Worm (Caenorhabditis elegans) whole organism, L2 larva: ENCODE results near the gene saeg-1.

Experiments
- C34F6.9 ChIP-seq: fragments of 150-350 bp; optimal IDR thresholded peaks from 2 replicates; lab custom pipeline; 2014; ENCODE audit warnings: missing biosample characterization, missing genetic modification characterization
- F13H6.1 ChIP-seq: sonication (generic microtip); optimal IDR thresholded peaks from 2 replicates; lab custom pipeline; 2016; ENCODE audit warnings: missing genetic modification characterization, missing compliant biosample characterization
- ZK546.5 ChIP-seq: sonication (generic microtip); optimal IDR thresholded peaks from 2 replicates; lab custom pipeline; 2017; ENCODE audit warnings: missing biosample characterization, missing genetic modification characterization
- aly-2 ChIP-seq: fragments of 150-350 bp; optimal IDR thresholded peaks from 2 replicates; lab custom pipeline; 2014; ENCODE audit warnings: missing biosample characterization, missing genetic modification characterization
- ama-1 ChIP-seq: fragments of 150-350 bp; optimal IDR thresholded peaks from 2 replicates; lab custom pipeline; 2018; ENCODE audit warnings: inconsistent platforms
- blmp-1 ChIP-seq: sonication (generic microtip); optimal IDR thresholded peaks from 2 replicates; lab custom pipeline; 2017; ENCODE audit warnings: missing genetic modification characterization, mild to moderate bottlenecking, missing compliant biosample characterization, antibody characterized with exemption, moderate library complexity; ENCODE audit not compliant: insufficient read depth
- ceh-82 ChIP-seq: fragments of 150-350 bp; optimal IDR thresholded peaks from 2 replicates; lab custom pipeline; 2014; ENCODE audit warnings: missing biosample characterization, missing genetic modification characterization
- crh-2 ChIP-seq: sonication (generic microtip); optimal IDR thresholded peaks from 2 replicates; lab custom pipeline; 2017; ENCODE audit warnings: missing biosample characterization, missing genetic modification characterization
- egl-27 ChIP-seq: sonication (generic microtip); optimal IDR thresholded peaks from 3 replicates; lab custom pipeline; 2017; ENCODE audit warnings: missing biosample characterization, missing genetic modification reagents, missing genetic modification characterization
- elt-1 ChIP-seq: fragments of 150-350 bp; optimal IDR thresholded peaks from 2 replicates; lab custom pipeline; 2014; ENCODE audit warnings: missing biosample characterization, missing genetic modification characterization
- elt-3 ChIP-seq: sonication (generic microtip); optimal IDR thresholded peaks from 2 replicates; lab custom pipeline; 2017; ENCODE audit warnings: missing biosample characterization, missing genetic modification characterization
- fos-1 ChIP-seq: fragments of 150-350 bp; optimal IDR thresholded peaks from 2 replicates; lab custom pipeline; 2014; ENCODE audit warnings: missing biosample characterization, missing genetic modification characterization
- gmeb-1 ChIP-seq: fragments of 150-350 bp; optimal IDR thresholded peaks from 2 replicates; lab custom pipeline; 2014; ENCODE audit warnings: missing biosample characterization, missing genetic modification characterization
- lin-11 ChIP-seq: fragments of 150-350 bp; sonication (generic microtip); optimal IDR thresholded peaks from 2 replicates; lab custom pipeline; 2014; ENCODE audit warnings: missing biosample characterization, missing genetic modification characterization, inconsistent platforms, mixed read lengths
- lin-13 ChIP-seq: fragments of 150-350 bp; optimal IDR thresholded peaks from 2 replicates; lab custom pipeline; 2014; ENCODE audit warnings: missing biosample characterization, missing genetic modification reagents, missing genetic modification characterization
- lsy-2 ChIP-seq, 2 experiments: fragments of 150-350 bp in 1 of 2; sonication (generic microtip) in 1 of 2; optimal IDR thresholded peaks; 2 replicates each; lab custom pipeline; 2014 to 2017; ENCODE audit warnings: missing biosample characterization in 2 of 2, missing genetic modification characterization in 2 of 2
- mbf-1 ChIP-seq: sonication (generic microtip); optimal IDR thresholded peaks from 2 replicates; lab custom pipeline; 2017; ENCODE audit warnings: missing biosample characterization, missing genetic modification characterization
- mdl-1 ChIP-seq, 2 experiments: fragments of 150-350 bp in 1 of 2; sonication (generic microtip) in 1 of 2; optimal IDR thresholded peaks; 2 replicates each; lab custom pipeline; 2017; ENCODE audit warnings: missing biosample characterization in 2 of 2, missing genetic modification characterization in 2 of 2
- nhr-10 ChIP-seq: sonication (generic microtip); optimal IDR thresholded peaks from 2 replicates; lab custom pipeline; 2017; ENCODE audit warnings: missing biosample characterization, missing genetic modification characterization
- nhr-12 ChIP-seq: fragments of 150-350 bp; optimal IDR thresholded peaks from 2 replicates; lab custom pipeline; 2014; ENCODE audit warnings: missing biosample characterization, missing genetic modification characterization
- nhr-129 ChIP-seq: fragments of 150-350 bp; optimal IDR thresholded peaks from 2 replicates; lab custom pipeline; 2014; ENCODE audit warnings: missing biosample characterization, missing genetic modification characterization
- nhr-21 ChIP-seq: fragments of 150-350 bp; optimal IDR thresholded peaks from 2 replicates; lab custom pipeline; 2014; ENCODE audit warnings: missing biosample characterization, missing genetic modification characterization
- nhr-23 ChIP-seq: fragments of 150-350 bp; optimal IDR thresholded peaks from 2 replicates; lab custom pipeline; 2014; ENCODE audit warnings: missing biosample characterization, missing genetic modification reagents, missing genetic modification characterization
- nhr-237 ChIP-seq: fragments of 150-350 bp; optimal IDR thresholded peaks from 2 replicates; lab custom pipeline; 2014; ENCODE audit warnings: missing biosample characterization, missing genetic modification characterization
- nhr-6 ChIP-seq: fragments of 150-350 bp; optimal IDR thresholded peaks from 2 replicates; lab custom pipeline; 2014; ENCODE audit warnings: missing biosample characterization, missing genetic modification characterization
- nhr-77 ChIP-seq: fragments of 150-350 bp; optimal IDR thresholded peaks from 2 replicates; lab custom pipeline; 2014; ENCODE audit warnings: missing biosample characterization, missing genetic modification characterization
- peb-1 ChIP-seq: fragments of 150-350 bp; optimal IDR thresholded peaks from 2 replicates; lab custom pipeline; 2014; ENCODE audit warnings: missing biosample characterization, missing genetic modification characterization
- sem-4 ChIP-seq: fragments of 150-350 bp; optimal IDR thresholded peaks from 2 replicates; lab custom pipeline; 2014; ENCODE audit warnings: missing biosample characterization, missing genetic modification reagents, missing genetic modification characterization
- skn-1 ChIP-seq: sonication (generic microtip); optimal IDR thresholded peaks from 2 replicates; lab custom pipeline; 2017; ENCODE audit warnings: missing biosample characterization, missing genetic modification characterization
- sma-3 ChIP-seq: sonication (generic microtip); optimal IDR thresholded peaks from 2 replicates; lab custom pipeline; 2016; ENCODE audit warnings: missing genetic modification reagents, missing genetic modification characterization, missing compliant biosample characterization
- sma-9 ChIP-seq, 2 experiments: fragments of 150-350 bp in 1 of 2; sonication (generic microtip) in 1 of 2; optimal IDR thresholded peaks; 2 replicates each; lab custom pipeline; 2014 to 2016; ENCODE audit warnings: missing genetic modification characterization in 2 of 2, mild to moderate bottlenecking in 1 of 2, missing biosample characterization in 1 of 2, missing compliant biosample characterization in 1 of 2, missing genetic modification reagents in 1 of 2, moderate library complexity in 1 of 2
- snpc-4 ChIP-seq: fragments of 150-350 bp; optimal IDR thresholded peaks from 2 replicates; lab custom pipeline; 2014; ENCODE audit warnings: missing biosample characterization, missing genetic modification characterization
- unc-62 ChIP-seq: fragments of 150-350 bp; optimal IDR thresholded peaks from 2 replicates; lab custom pipeline; 2014; ENCODE audit warnings: missing biosample characterization, missing genetic modification reagents, missing genetic modification characterization
- zag-1 ChIP-seq: fragments of 150-350 bp; optimal IDR thresholded peaks from 2 replicates; lab custom pipeline; 2014; ENCODE audit warnings: missing biosample characterization, missing genetic modification characterization
- ztf-1 ChIP-seq: fragments of 200-800 bp; sonication (Bioruptor generic); conservative IDR thresholded peaks from 2 replicates; pipeline ENCODE4 v1.3.6; 2022; ENCODE audit warnings: missing genetic modification characterization, missing compliant biosample characterization

Gene saeg-1

ce11 chrV:10877808-10878600 lies 12.5 kb upstream of the saeg-1 start (continued):
- TF ChIP-seq elt-3 (tag; lab: Kevin White, UChicago) (no peak), aly-2 (tag; lab: Kevin White, UChicago) (no peak), ceh-82 (tag; lab: Kevin White, UChicago) (no peak), crh-2 (tag; lab: Kevin White, UChicago) (no peak), ztf-1 (GFP tag; lab: Robert Waterston, UW) (no peak), ama-1 (no peak), nhr-6 (tag; lab: Kevin White, UChicago) (no peak), nhr-10 (no peak), blmp-1 (tag; lab: Kevin White, UChicago) (peak; percentile 42), snpc-4 (no peak), zag-1 (tag; lab: Kevin White, UChicago) (no peak), peb-1 (no peak)
- TF ChIP-seq, all 48 proteins: peak for 10

- TF ChIP-seq C34F6.9 (tag; lab: Kevin White, UChicago) = peak; percentile 32
- TF ChIP-seq blmp-1 (tag; lab: Kevin White, UChicago) = no peak
- no peak for TF ChIP-seq nhr-237 (tag; lab: Kevin White, UChicago)
- peak; percentile 7 for TF ChIP-seq lin-13 (GFP tag; lab: Kevin White, UChicago)
- TF ChIP-seq nhr-77 (tag; lab: Kevin White, UChicago) = no peak
- TF ChIP-seq lsy-2 (tag; optimal IDR thresholded peaks at IDR 0.05; lab: Kevin White, UChicago) = peak in 1 of 2 experiments; percentile 11
- TF ChIP-seq aly-2 (tag; lab: Kevin White, UChicago) = no peak
- no peak for TF ChIP-seq ceh-82 (tag; lab: Kevin White, UChicago)
- no peak for TF ChIP-seq fos-1 (tag; lab: Kevin White, UChicago)
- no peak for TF ChIP-seq zag-1 (tag; lab: Kevin White, UChicago)
- TF ChIP-seq F13H6.1 (tag; lab: Kevin White, UChicago) = no peak
- TF ChIP-seq sma-3 (GFP tag; lab: Kevin White, UChicago) = no peak
- TF ChIP-seq ztf-1 (GFP tag; lab: Robert Waterston, UW) = no peak
- TF ChIP-seq ZK546.5 (tag; lab: Kevin White, UChicago) = no peak
- no peak for TF ChIP-seq mbf-1 (tag; lab: Kevin White, UChicago)
- no peak for TF ChIP-seq nhr-129 (tag; lab: Kevin White, UChicago)
- TF ChIP-seq gmeb-1 (tag; lab: Kevin White, UChicago) = no peak
- TF ChIP-seq egl-27 (tag; lab: Kevin White, UChicago) = no peak
- TF ChIP-seq nhr-6 (tag; lab: Kevin White, UChicago) = no peak
- no peak for TF ChIP-seq nhr-21 (tag; lab: Kevin White, UChicago)
- peak; percentile 17 for TF ChIP-seq crh-2 (tag; lab: Kevin White, UChicago)
- no peak for TF ChIP-seq nhr-23 (tag; lab: Kevin White, UChicago)
- no peak for TF ChIP-seq nhr-12 (tag; lab: Kevin White, UChicago)
- TF ChIP-seq sma-9 (GFP tag; optimal IDR thresholded peaks at IDR 0.05; lab: Kevin White, UChicago) = peak; percentile 60
- no peak for TF ChIP-seq sma-9 (tag; optimal IDR thresholded peaks at IDR 0.05; lab: Kevin White, UChicago)
- TF ChIP-seq skn-1 (tag; lab: Kevin White, UChicago) = no peak
- TF ChIP-seq elt-1 (tag; lab: Kevin White, UChicago) = no peak
- TF ChIP-seq unc-62 (GFP tag; lab: Kevin White, UChicago) = no peak
These were observed 11.0 kb upstream of the saeg-1 start for ce11 chrV:10876512-10876911.

ce11 chrV:10874938-10875599 lies 9.6 kb upstream of the saeg-1 start:
- peak; percentile 44 for TF ChIP-seq sem-4
- TF ChIP-seq mdl-1 (tag; optimal IDR thresholded peaks at IDR 0.05; lab: Kevin White, UChicago) = peak in 1 of 2 experiments; percentile 51
- no peak for TF ChIP-seq blmp-1 (tag; lab: Kevin White, UChicago)
- no peak for TF ChIP-seq skn-1 (tag; lab: Kevin White, UChicago)
- TF ChIP-seq gmeb-1 (tag; lab: Kevin White, UChicago) = no peak
- no peak for TF ChIP-seq lin-11 (tag; lab: Kevin White, UChicago)
- TF ChIP-seq lsy-2 (tag; optimal IDR thresholded peaks at IDR 0.05; lab: Kevin White, UChicago) = peak in 1 of 2 experiments; percentile 7
- TF ChIP-seq mbf-1 (tag; lab: Kevin White, UChicago) = no peak
- peak; percentile 10 for TF ChIP-seq zag-1 (tag; lab: Kevin White, UChicago)
- TF ChIP-seq nhr-6 (tag; lab: Kevin White, UChicago) = no peak
- peak; percentile 52 for TF ChIP-seq sma-9 (GFP tag; optimal IDR thresholded peaks at IDR 0.05; lab: Kevin White, UChicago)
- TF ChIP-seq sma-9 (tag; optimal IDR thresholded peaks at IDR 0.05; lab: Kevin White, UChicago) = no peak
- peak; percentile 15 for TF ChIP-seq F13H6.1 (tag; lab: Kevin White, UChicago)
